Fruit fly (Drosophila melanogaster) whole organism, embryonic: Measurements from ENCODE around the gene Rassf.
A peak's percentile ranks its signal among the peaks of the same experiment; 100 is the strongest.

ENCODE experiments used
- C15 ChIP-seq: fragments of 200-800 bp; sonication (Bioruptor generic); IDR thresholded peaks from 3 replicates; pipeline ENCODE4 v1.3.6; 2022; ENCODE audit warnings: missing biosample characterization, missing genetic modification characterization
- CG11093 ChIP-seq: fragments of 200-800 bp; sonication (Bioruptor generic); IDR thresholded peaks from 3 replicates; pipeline ENCODE4 v1.3.6; 2022; ENCODE audit warnings: missing biosample characterization, missing genetic modification characterization
- CG13123 ChIP-seq: fragments of 200-800 bp; sonication (Bioruptor generic); optimal IDR thresholded peaks from 2 replicates; lab custom pipeline; 2016; ENCODE audit warnings: missing biosample characterization, missing genetic modification characterization
- CG13775 ChIP-seq: fragments of 200-800 bp; sonication (Bioruptor generic); optimal IDR thresholded peaks from 3 replicates; lab custom pipeline; 2017; ENCODE audit warnings: missing biosample characterization, mild to moderate bottlenecking, missing genetic modification characterization
- CG1832 ChIP-seq: fragments of 200-800 bp; sonication (Bioruptor generic); optimal IDR thresholded peaks from 2 replicates; lab custom pipeline; 2017; ENCODE audit warnings: missing biosample characterization, mild to moderate bottlenecking, missing genetic modification characterization, inconsistent platforms
- CG2129 ChIP-seq: fragments of 200-800 bp; sonication (Bioruptor generic); IDR thresholded peaks from 2 replicates; pipeline ENCODE4 v1.3.6; 2022; ENCODE audit warnings: missing biosample characterization, missing genetic modification characterization; ENCODE audit not compliant: partially characterized antibody
- CG2889 ChIP-seq: fragments of 200-800 bp; sonication (Bioruptor generic); IDR thresholded peaks from 3 replicates; pipeline ENCODE4 v1.3.6; 2022; ENCODE audit warnings: missing biosample characterization, missing genetic modification characterization
- CG31441 ChIP-seq: fragments of 200-800 bp; sonication (Bioruptor generic); IDR thresholded peaks from 2 replicates; pipeline ENCODE4 v1.3.6; 2022; ENCODE audit warnings: missing biosample characterization, missing genetic modification characterization
- CG32532 ChIP-seq: fragments of 200-800 bp; sonication (Bioruptor generic); IDR thresholded peaks from 2 replicates; pipeline ENCODE4 v1.3.6; 2022; ENCODE audit warnings: missing biosample characterization, missing genetic modification characterization
- CG4360 ChIP-seq: fragments of 200-800 bp; sonication (Bioruptor generic); IDR thresholded peaks from 2 replicates; pipeline ENCODE4 v1.3.6; 2022; ENCODE audit warnings: missing biosample characterization, missing genetic modification characterization
- CG6654 ChIP-seq: fragments of 200-800 bp; sonication (Bioruptor generic); optimal IDR thresholded peaks from 2 replicates; lab custom pipeline; 2017; ENCODE audit warnings: missing biosample characterization, mild to moderate bottlenecking, missing genetic modification characterization
- CG8290 ChIP-seq, 3 experiments: fragments of 200-800 bp; sonication (Bioruptor generic); optimal IDR thresholded peaks; 2 replicates each; lab custom pipeline; 2016 to 2019; ENCODE audit warnings: missing biosample characterization in 3 of 3, missing genetic modification characterization in 3 of 3, mild to moderate bottlenecking in 2 of 3, moderate library complexity in 1 of 3
- CG9797 ChIP-seq: fragments of 200-800 bp; sonication (Bioruptor generic); optimal IDR thresholded peaks from 3 replicates; lab custom pipeline; 2018; ENCODE audit warnings: missing biosample characterization, mild to moderate bottlenecking, missing genetic modification characterization
- Chrac-16 ChIP-seq: fragments of 200-800 bp; sonication (Bioruptor generic); optimal IDR thresholded peaks from 3 replicates; lab custom pipeline; 2016; ENCODE audit warnings: missing biosample characterization, missing genetic modification characterization
- D19A ChIP-seq: fragments of 200-800 bp; optimal IDR thresholded peaks from 3 replicates; lab custom pipeline; 2019; ENCODE audit warnings: missing biosample characterization, mild to moderate bottlenecking, missing genetic modification characterization, moderate library complexity
- Dad ChIP-seq: fragments of 200-800 bp; sonication (Bioruptor generic); optimal IDR thresholded peaks from 3 replicates; lab custom pipeline; 2016; ENCODE audit warnings: missing biosample characterization, missing genetic modification characterization
- Deaf1 ChIP-seq: fragments of 200-800 bp; optimal IDR thresholded peaks from 3 replicates; lab custom pipeline; 2019; ENCODE audit warnings: missing biosample characterization, mild to moderate bottlenecking, missing genetic modification characterization, moderate library complexity
- Gug ChIP-seq: fragments of 200-800 bp; sonication (Bioruptor generic); IDR thresholded peaks from 4 replicates; pipeline ENCODE4 v1.3.6; 2022; ENCODE audit warnings: missing biosample characterization, missing genetic modification characterization
- H15 ChIP-seq: fragments of 200-800 bp; sonication (Bioruptor generic); IDR thresholded peaks from 3 replicates; pipeline ENCODE4 v1.3.6; 2022; ENCODE audit warnings: missing biosample characterization, missing genetic modification characterization
- Hr78 ChIP-seq, 2 experiments: fragments of 200-800 bp in 1 of 2; fragments of >200 bp in 1 of 2; sonication (Bioruptor generic) in 1 of 2; optimal IDR thresholded peaks; 2 replicates each; lab custom pipeline; 2017 to 2019; ENCODE audit warnings: missing biosample characterization in 2 of 2, missing genetic modification characterization in 2 of 2, mild to moderate bottlenecking in 1 of 2, moderate library complexity in 1 of 2
- MESR4 ChIP-seq: fragments of 200-800 bp; sonication (Bioruptor generic); optimal IDR thresholded peaks from 2 replicates; lab custom pipeline; 2018; ENCODE audit warnings: missing biosample characterization, mild to moderate bottlenecking, missing genetic modification characterization, moderate library complexity
- MTF-1 ChIP-seq: fragments of 200-800 bp; sonication (Bioruptor generic); optimal IDR thresholded peaks from 2 replicates; lab custom pipeline; 2018; ENCODE audit warnings: missing biosample characterization, mild to moderate bottlenecking, missing genetic modification characterization, borderline replicate concordance
- Mes4 ChIP-seq: fragments of 200-800 bp; sonication (Bioruptor generic); optimal IDR thresholded peaks from 2 replicates; lab custom pipeline; 2016; ENCODE audit warnings: missing biosample characterization, missing genetic modification characterization
- NC2β ChIP-seq: fragments of 200-800 bp; sonication (Bioruptor generic); optimal IDR thresholded peaks from 2 replicates; lab custom pipeline; 2016; ENCODE audit warnings: missing biosample characterization, missing genetic modification characterization
- Pdp1 ChIP-seq, 2 experiments: fragments of 200-800 bp; sonication (Bioruptor generic); optimal IDR thresholded peaks; 3 replicates each; lab custom pipeline; 2016; ENCODE audit warnings: missing biosample characterization in 2 of 2, missing genetic modification characterization in 2 of 2, mild to moderate bottlenecking in 1 of 2, moderate library complexity in 1 of 2
- Side ChIP-seq: fragments of 200-800 bp; sonication (Bioruptor generic); optimal IDR thresholded peaks from 2 replicates; lab custom pipeline; 2016; ENCODE audit warnings: missing biosample characterization, missing genetic modification characterization
- Spps ChIP-seq: fragments of 200-800 bp; sonication (Bioruptor generic); optimal IDR thresholded peaks from 2 replicates; lab custom pipeline; 2018; ENCODE audit warnings: missing biosample characterization, mild to moderate bottlenecking, missing genetic modification characterization
- TFAM ChIP-seq: fragments of 200-800 bp; sonication (Bioruptor generic); optimal IDR thresholded peaks from 2 replicates; lab custom pipeline; 2017; ENCODE audit warnings: missing biosample characterization, missing genetic modification characterization, inconsistent platforms
- Xrp1 ChIP-seq: fragments of 200-800 bp; sonication (Bioruptor generic); IDR thresholded peaks from 2 replicates; pipeline ENCODE4 v1.3.6; 2022; ENCODE audit warnings: missing biosample characterization, missing genetic modification characterization
- ab ChIP-seq: fragments of 200-800 bp; sonication (Bioruptor generic); optimal IDR thresholded peaks from 2 replicates; lab custom pipeline; 2016; ENCODE audit warnings: missing biosample characterization, missing genetic modification characterization
- ac ChIP-seq: fragments of 200-800 bp; sonication (Bioruptor generic); optimal IDR thresholded peaks from 3 replicates; lab custom pipeline; 2017; ENCODE audit warnings: missing biosample characterization, mild to moderate bottlenecking, missing genetic modification characterization
- br ChIP-seq: fragments of >200 bp; optimal IDR thresholded peaks from 2 replicates; lab custom pipeline; 2017
- cg ChIP-seq: fragments of 200-800 bp; sonication (Bioruptor generic); optimal IDR thresholded peaks from 3 replicates; lab custom pipeline; 2019; ENCODE audit warnings: missing biosample characterization, mild to moderate bottlenecking, missing genetic modification characterization, moderate library complexity
- ci ChIP-seq: fragments of 200-800 bp; sonication (Bioruptor generic); IDR thresholded peaks from 3 replicates; pipeline ENCODE4 v1.3.6; 2022; ENCODE audit warnings: missing biosample characterization, missing genetic modification characterization
- dysf ChIP-seq: fragments of 200-800 bp; sonication (Bioruptor generic); IDR thresholded peaks from 3 replicates; pipeline ENCODE4 v1.3.6; 2022; ENCODE audit warnings: missing biosample characterization, missing genetic modification characterization
- gem ChIP-seq: fragments of 200-800 bp; sonication (Bioruptor generic); optimal IDR thresholded peaks from 2 replicates; lab custom pipeline; 2019; ENCODE audit warnings: missing biosample characterization, mild to moderate bottlenecking, missing genetic modification characterization, moderate library complexity
- gsb ChIP-seq: fragments of 200-800 bp; sonication (Bioruptor generic); IDR thresholded peaks from 2 replicates; pipeline ENCODE4 v1.3.6; 2022; ENCODE audit warnings: missing biosample characterization, missing genetic modification characterization
- hbn ChIP-seq: fragments of 200-800 bp; sonication (Bioruptor generic); IDR thresholded peaks from 2 replicates; pipeline ENCODE4 v1.3.6; 2022; ENCODE audit warnings: missing biosample characterization, missing genetic modification characterization; ENCODE audit not compliant: partially characterized antibody
- jing ChIP-seq: fragments of 200-800 bp; sonication (Bioruptor generic); optimal IDR thresholded peaks from 2 replicates; lab custom pipeline; 2018; ENCODE audit warnings: missing biosample characterization, mild to moderate bottlenecking, missing genetic modification characterization
- lbe ChIP-seq: fragments of 200-800 bp; sonication (Bioruptor generic); optimal IDR thresholded peaks from 2 replicates; lab custom pipeline; 2016; ENCODE audit warnings: missing biosample characterization, mild to moderate bottlenecking, missing genetic modification characterization
- pfk ChIP-seq: fragments of 200-800 bp; sonication (Bioruptor generic); optimal IDR thresholded peaks from 2 replicates; lab custom pipeline; 2018; ENCODE audit warnings: missing biosample characterization, mild to moderate bottlenecking, missing genetic modification characterization, moderate library complexity
- phol ChIP-seq: fragments of 200-800 bp; sonication (Bioruptor generic); optimal IDR thresholded peaks from 3 replicates; lab custom pipeline; 2018; ENCODE audit warnings: missing biosample characterization, mild to moderate bottlenecking, missing genetic modification characterization, moderate library complexity
- pum ChIP-seq: fragments of 200-800 bp; sonication (Bioruptor generic); optimal IDR thresholded peaks from 2 replicates; lab custom pipeline; 2016; ENCODE audit warnings: missing biosample characterization, missing genetic modification characterization
- repo ChIP-seq: fragments of 200-800 bp; sonication (Bioruptor generic); optimal IDR thresholded peaks from 2 replicates; lab custom pipeline; 2016; ENCODE audit warnings: missing biosample characterization, missing genetic modification characterization
- row ChIP-seq: fragments of 200-800 bp; sonication (Bioruptor generic); IDR thresholded peaks from 3 replicates; pipeline ENCODE4 v1.3.6; 2022; ENCODE audit warnings: missing biosample characterization, missing genetic modification characterization
- scrt ChIP-seq: fragments of 200-800 bp; sonication (Bioruptor generic); optimal IDR thresholded peaks from 2 replicates; lab custom pipeline; 2018; ENCODE audit warnings: missing biosample characterization, mild to moderate bottlenecking, missing genetic modification characterization, moderate library complexity
- sim ChIP-seq: fragments of 200-800 bp; sonication (Bioruptor generic); IDR thresholded peaks from 2 replicates; pipeline ENCODE4 v1.3.6; 2022; ENCODE audit warnings: missing biosample characterization, missing genetic modification characterization
- sima ChIP-seq: fragments of 200-800 bp; sonication (Bioruptor generic); optimal IDR thresholded peaks from 2 replicates; lab custom pipeline; 2016; ENCODE audit warnings: missing biosample characterization, missing genetic modification characterization
- sob ChIP-seq: fragments of 200-800 bp; sonication (Bioruptor generic); IDR thresholded peaks from 2 replicates; pipeline ENCODE4 v1.3.6; 2022; ENCODE audit warnings: missing biosample characterization, missing genetic modification characterization
- sug ChIP-seq: fragments of 200-800 bp; optimal IDR thresholded peaks from 2 replicates; lab custom pipeline; 2019; ENCODE audit warnings: missing biosample characterization, mild to moderate bottlenecking, missing genetic modification characterization, moderate library complexity
- tgo ChIP-seq: fragments of 200-800 bp; sonication (Bioruptor generic); IDR thresholded peaks from 3 replicates; pipeline ENCODE4 v1.3.6; 2022; ENCODE audit warnings: missing biosample characterization, missing genetic modification characterization
- unpg ChIP-seq: fragments of 200-800 bp; sonication (Bioruptor generic); optimal IDR thresholded peaks from 3 replicates; lab custom pipeline; 2018; ENCODE audit warnings: missing biosample characterization, mild to moderate bottlenecking, missing genetic modification characterization, moderate library complexity
- vvl ChIP-seq: fragments of 200-800 bp; sonication (Bioruptor generic); IDR thresholded peaks from 2 replicates; pipeline ENCODE4 v1.3.6; 2022; ENCODE audit warnings: missing biosample characterization, missing genetic modification characterization

Rassf gene

DNA sequence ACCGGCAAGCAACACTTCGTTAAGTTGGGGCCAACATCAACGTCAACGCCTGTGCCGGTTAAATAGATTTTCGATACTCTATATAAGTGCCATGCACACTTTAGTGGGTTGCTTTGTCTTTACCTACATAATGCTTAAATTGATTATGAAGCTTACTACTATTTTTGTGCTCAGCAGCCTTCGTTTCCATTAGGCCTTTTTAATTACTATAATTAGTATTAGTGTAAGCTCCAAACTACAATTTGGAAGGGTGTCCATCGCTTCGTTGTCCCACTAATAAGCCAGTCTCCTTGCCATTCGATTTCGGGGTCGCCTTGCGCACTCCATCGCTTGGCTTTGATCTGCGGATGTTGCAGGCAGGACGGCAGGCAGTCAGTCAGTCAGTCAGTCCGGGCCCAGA, 29.9 kb upstream of the Rassf start (continued):
- TF ChIP-seq row = 0 out of 3 replicates have a peak, but pooled peaks have one; percentile 11
- TF ChIP-seq TFAM (GFP tag; lab: Kevin White, UChicago) = no peak
- no peak for TF ChIP-seq CG8290 (GFP tag; optimal IDR thresholded peaks at IDR 0.05; lab: Kevin White, UChicago)
- no peak for TF ChIP-seq CG8290 (tag; optimal IDR thresholded peaks at IDR 0.05; lab: Kevin White, UChicago)
- no peak for TF ChIP-seq CG32532 (GFP tag; lab: Robert Waterston, UW)
- TF ChIP-seq sob = no peak
- TF ChIP-seq sima (GFP tag; lab: Kevin White, UChicago) = no peak
- TF ChIP-seq sug (tag; lab: Kevin White, UChicago) = no peak
- TF ChIP-seq tgo (GFP tag; lab: Robert Waterston, UW) = 0 out of 3 replicates have a peak, but pooled peaks have one; percentile 19
- peak; percentile 64 for TF ChIP-seq lbe (GFP tag; lab: Kevin White, UChicago)
- no peak for TF ChIP-seq Gug (GFP tag; lab: Robert Waterston, UW)
- TF ChIP-seq dysf (GFP tag; lab: Robert Waterston, UW) = no peak
- no peak for TF ChIP-seq cg
- TF ChIP-seq Chrac-16 (GFP tag; lab: Kevin White, UChicago) = no peak
- TF ChIP-seq scrt = no peak
- TF ChIP-seq gsb = no peak
- peak; percentile 88 for TF ChIP-seq D19A (tag; lab: Kevin White, UChicago)
- TF ChIP-seq Xrp1 = peak; percentile 30; the same call in 1 of the 2 replicates
- no peak for TF ChIP-seq ci (GFP tag; lab: Robert Waterston, UW)
- peak; percentile 3 for TF ChIP-seq unpg (GFP tag; lab: Kevin White, UChicago)
- TF ChIP-seq gem (tag; lab: Kevin White, UChicago) = peak; percentile 26
- no peak for TF ChIP-seq Hr78 (GFP tag; optimal IDR thresholded peaks at IDR 0.05; lab: Kevin White, UChicago)
- TF ChIP-seq C15 = no peak
- TF ChIP-seq CG31441 (GFP tag; lab: Robert Waterston, UW) = no peak
- no peak for TF ChIP-seq NC2β (GFP tag; lab: Kevin White, UChicago)
- TF ChIP-seq hbn (GFP tag; lab: Robert Waterston, UW) = no peak
- no peak for TF ChIP-seq repo (GFP tag; lab: Kevin White, UChicago)
- TF ChIP-seq CG2129 (GFP tag; lab: Robert Waterston, UW) = no peak
- TF ChIP-seq jing (GFP tag; lab: Kevin White, UChicago) = no peak
- no peak for TF ChIP-seq pum (GFP tag; lab: Kevin White, UChicago)
- no peak for TF ChIP-seq Pdp1 (GFP tag; optimal IDR thresholded peaks at IDR 0.05; lab: Kevin White, UChicago)
- no peak for TF ChIP-seq sim (GFP tag; lab: Robert Waterston, UW)
- no peak for TF ChIP-seq ac
- TF ChIP-seq Dad = no peak
- TF ChIP-seq Spps = no peak

DNA sequence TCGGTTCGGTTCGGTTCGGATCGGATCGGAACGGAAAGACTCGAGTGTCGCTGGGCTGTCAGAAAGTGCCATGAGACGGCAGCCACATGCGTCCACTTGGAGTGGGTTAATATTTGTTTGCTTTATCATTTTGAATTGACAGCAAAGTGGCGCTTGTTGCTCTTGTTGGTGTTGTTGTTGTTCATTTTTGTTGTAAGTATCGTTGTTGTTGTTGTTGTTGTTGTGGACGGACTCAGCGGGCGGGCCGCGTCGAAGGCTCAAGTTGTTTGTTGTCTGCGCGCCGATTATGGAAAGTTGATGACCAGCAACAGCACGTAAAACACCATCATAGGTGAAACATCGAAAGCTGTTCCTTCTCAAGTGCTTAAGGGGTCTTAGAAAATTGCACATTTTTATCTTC, 29.3 kb upstream of the Rassf start:
- peak; percentile 28 for TF ChIP-seq Deaf1 (tag; lab: Kevin White, UChicago)
- TF ChIP-seq MTF-1 (GFP tag; lab: Kevin White, UChicago) = no peak
- TF ChIP-seq pfk (GFP tag; lab: Kevin White, UChicago) = peak; percentile 57
- no peak for TF ChIP-seq CG1832
- TF ChIP-seq CG9797 (GFP tag; lab: Kevin White, UChicago) = no peak
- TF ChIP-seq CG13775 (GFP tag; lab: Kevin White, UChicago) = no peak
- TF ChIP-seq CG11093 (GFP tag; lab: Robert Waterston, UW) = no peak
- no peak for TF ChIP-seq vvl (GFP tag; lab: Robert Waterston, UW)
- TF ChIP-seq MESR4 (GFP tag; lab: Kevin White, UChicago) = no peak
- no peak for TF ChIP-seq CG6654
- 0 out of 3 replicates have a peak, but pooled peaks have one; percentile 10 for TF ChIP-seq H15 (GFP tag; lab: Robert Waterston, UW)
- no peak for TF ChIP-seq ab (GFP tag; lab: Kevin White, UChicago)
- TF ChIP-seq Side (GFP tag; lab: Kevin White, UChicago) = no peak
- TF ChIP-seq sima (GFP tag; lab: Kevin White, UChicago) = no peak
- TF ChIP-seq CG13123 = no peak
- peak; percentile 94 for TF ChIP-seq CG4360 (GFP tag; lab: Robert Waterston, UW)
- TF ChIP-seq phol (tag; lab: Kevin White, UChicago) = no peak
- TF ChIP-seq CG2889 (GFP tag; lab: Robert Waterston, UW) = no peak
- no peak for TF ChIP-seq Mes4 (GFP tag; lab: Kevin White, UChicago)
- TF ChIP-seq br (lab: Kevin White, UChicago) = no peak
